Worm (Caenorhabditis elegans) whole organism, late embryonic: ENCODE results near the gene haf-2.

Source experiments
- F13H6.1 ChIP-seq: sonication (generic microtip); optimal IDR thresholded peaks from 2 replicates; lab custom pipeline; 2016; ENCODE audit warnings: missing genetic modification characterization, missing compliant biosample characterization
- K02D7.2 ChIP-seq: sonication (generic microtip); optimal IDR thresholded peaks from 2 replicates; lab custom pipeline; 2017; ENCODE audit warnings: mild to moderate bottlenecking, missing genetic modification characterization, missing compliant biosample characterization
- T23F11.4 ChIP-seq: fragments of 200-800 bp; sonication (Bioruptor generic); optimal IDR thresholded peaks from 2 replicates; lab custom pipeline; 2018; ENCODE audit warnings: mild to moderate bottlenecking, missing genetic modification characterization, missing compliant biosample characterization
- Y22D7AL.16 ChIP-seq: sonication (generic microtip); optimal IDR thresholded peaks from 2 replicates; lab custom pipeline; 2016; ENCODE audit warnings: missing genetic modification characterization, missing compliant biosample characterization
- ahr-1 ChIP-seq: sonication (generic microtip); optimal IDR thresholded peaks from 2 replicates; lab custom pipeline; 2016; ENCODE audit warnings: missing genetic modification characterization, missing compliant biosample characterization
- ama-1 ChIP-seq: fragments of 150-350 bp; optimal IDR thresholded peaks from 2 replicates; lab custom pipeline; 2014
- ceh-18 ChIP-seq: sonication (generic microtip); optimal IDR thresholded peaks from 2 replicates; lab custom pipeline; 2016; ENCODE audit warnings: missing genetic modification characterization, missing compliant biosample characterization
- ceh-19 ChIP-seq: fragments of 200-800 bp; sonication (Bioruptor generic); optimal IDR thresholded peaks from 2 replicates; lab custom pipeline; 2018; ENCODE audit warnings: mild to moderate bottlenecking, missing genetic modification characterization, missing compliant biosample characterization
- ceh-24 ChIP-seq: sonication (generic microtip); optimal IDR thresholded peaks from 2 replicates; lab custom pipeline; 2016; ENCODE audit warnings: mild to moderate bottlenecking, missing genetic modification characterization, missing compliant biosample characterization
- ceh-30 ChIP-seq: fragments of 150-350 bp; optimal IDR thresholded peaks from 2 replicates; lab custom pipeline; 2014; ENCODE audit warnings: missing biosample characterization, missing genetic modification characterization
- ceh-31 ChIP-seq: sonication (generic microtip); optimal IDR thresholded peaks from 2 replicates; lab custom pipeline; 2016; ENCODE audit warnings: missing genetic modification characterization, missing compliant biosample characterization
- ceh-34 ChIP-seq: sonication (generic microtip); optimal IDR thresholded peaks from 2 replicates; lab custom pipeline; 2016; ENCODE audit warnings: mild to moderate bottlenecking, missing genetic modification characterization, missing compliant biosample characterization
- ceh-48 ChIP-seq: sonication (generic microtip); optimal IDR thresholded peaks from 2 replicates; lab custom pipeline; 2016; ENCODE audit warnings: missing genetic modification characterization, inconsistent platforms, missing compliant biosample characterization
- ceh-9 ChIP-seq: sonication (generic microtip); optimal IDR thresholded peaks from 2 replicates; lab custom pipeline; 2016; ENCODE audit warnings: mild to moderate bottlenecking, missing genetic modification characterization, inconsistent platforms, missing compliant biosample characterization
- che-1 ChIP-seq: sonication (generic microtip); optimal IDR thresholded peaks from 2 replicates; lab custom pipeline; 2016; ENCODE audit warnings: mild to moderate bottlenecking, missing genetic modification characterization, missing compliant biosample characterization
- dmd-4 ChIP-seq: sonication (generic microtip); optimal IDR thresholded peaks from 2 replicates; lab custom pipeline; 2016; ENCODE audit warnings: borderline replicate concordance, missing genetic modification characterization, missing compliant biosample characterization
- dve-1 ChIP-seq: sonication (generic microtip); optimal IDR thresholded peaks from 2 replicates; lab custom pipeline; 2017; ENCODE audit warnings: antibody characterized with exemption, mild to moderate bottlenecking, missing genetic modification characterization, missing compliant biosample characterization
- elt-2 ChIP-seq: sonication (generic microtip); optimal IDR thresholded peaks from 2 replicates; lab custom pipeline; 2016; ENCODE audit warnings: missing genetic modification reagents, missing genetic modification characterization, missing compliant biosample characterization
- elt-4 ChIP-seq: sonication (generic microtip); optimal IDR thresholded peaks from 2 replicates; lab custom pipeline; 2016; ENCODE audit warnings: missing genetic modification characterization, missing compliant biosample characterization
- ets-4 ChIP-seq: sonication (generic microtip); optimal IDR thresholded peaks from 2 replicates; lab custom pipeline; 2016; ENCODE audit warnings: missing genetic modification characterization, missing compliant biosample characterization
- fax-1 ChIP-seq: sonication (generic microtip); optimal IDR thresholded peaks from 2 replicates; lab custom pipeline; 2016; ENCODE audit warnings: missing genotype, missing genetic modification characterization, missing compliant biosample characterization
- fkh-10 ChIP-seq: fragments of 150-350 bp; optimal IDR thresholded peaks from 2 replicates; lab custom pipeline; 2014; ENCODE audit warnings: missing biosample characterization, missing genetic modification reagents, missing genetic modification characterization
- fkh-6 ChIP-seq: sonication (generic microtip); optimal IDR thresholded peaks from 2 replicates; lab custom pipeline; 2016; ENCODE audit warnings: missing genetic modification characterization, missing compliant biosample characterization
- hlh-30 ChIP-seq: sonication (generic microtip); optimal IDR thresholded peaks from 2 replicates; lab custom pipeline; 2017; ENCODE audit warnings: antibody characterized with exemption, missing genetic modification characterization, missing compliant biosample characterization; ENCODE audit not compliant: insufficient read depth
- lim-6 ChIP-seq: sonication (generic microtip); optimal IDR thresholded peaks from 2 replicates; lab custom pipeline; 2016; ENCODE audit warnings: missing genetic modification characterization, missing compliant biosample characterization
- madf-2 ChIP-seq: sonication (generic microtip); optimal IDR thresholded peaks from 2 replicates; lab custom pipeline; 2017; ENCODE audit warnings: missing genetic modification characterization, missing compliant biosample characterization
- mec-3 ChIP-seq: sonication (generic microtip); optimal IDR thresholded peaks from 2 replicates; lab custom pipeline; 2016; ENCODE audit warnings: borderline replicate concordance, missing genetic modification characterization, missing compliant biosample characterization
- nfya-1 ChIP-seq: sonication (generic microtip); optimal IDR thresholded peaks from 2 replicates; lab custom pipeline; 2017; ENCODE audit warnings: missing genetic modification characterization, mild to moderate bottlenecking, missing compliant biosample characterization, antibody characterized with exemption, moderate library complexity
- npax-4 ChIP-seq: sonication (generic microtip); optimal IDR thresholded peaks from 2 replicates; lab custom pipeline; 2016; ENCODE audit warnings: missing genetic modification characterization, missing compliant biosample characterization
- odd-2 ChIP-seq: sonication (generic microtip); optimal IDR thresholded peaks from 2 replicates; lab custom pipeline; 2017; ENCODE audit warnings: antibody characterized with exemption, mild to moderate bottlenecking, missing genetic modification characterization, missing compliant biosample characterization
- pag-3 ChIP-seq: sonication (generic microtip); optimal IDR thresholded peaks from 2 replicates; lab custom pipeline; 2016; ENCODE audit warnings: missing compliant biosample characterization, missing genetic modification characterization, borderline replicate concordance
- pha-2 ChIP-seq: sonication (generic microtip); optimal IDR thresholded peaks from 2 replicates; lab custom pipeline; 2017; ENCODE audit warnings: mild to moderate bottlenecking, missing genetic modification characterization, missing compliant biosample characterization
- pqm-1 ChIP-seq: sonication (generic microtip); optimal IDR thresholded peaks from 2 replicates; lab custom pipeline; 2016; ENCODE audit warnings: missing genetic modification characterization, missing compliant biosample characterization
- pros-1 ChIP-seq: fragments of 150-350 bp; optimal IDR thresholded peaks from 2 replicates; lab custom pipeline; 2014; ENCODE audit warnings: missing biosample characterization, missing genetic modification reagents, missing genetic modification characterization
- syd-9 ChIP-seq: sonication (generic microtip); optimal IDR thresholded peaks from 2 replicates; lab custom pipeline; 2016; ENCODE audit warnings: mild to moderate bottlenecking, missing genetic modification characterization, moderate library complexity, missing compliant biosample characterization
- tbx-2 ChIP-seq: sonication (generic microtip); optimal IDR thresholded peaks from 2 replicates; lab custom pipeline; 2016; ENCODE audit warnings: missing genetic modification characterization, missing compliant biosample characterization
- tbx-7 ChIP-seq: sonication (generic microtip); optimal IDR thresholded peaks from 2 replicates; lab custom pipeline; 2016; ENCODE audit warnings: missing genotype, missing genetic modification characterization, missing compliant biosample characterization
- unc-42 ChIP-seq: sonication (generic microtip); optimal IDR thresholded peaks from 2 replicates; lab custom pipeline; 2016; ENCODE audit warnings: missing genotype, missing genetic modification characterization, missing compliant biosample characterization
- unc-55 ChIP-seq: sonication (generic microtip); optimal IDR thresholded peaks from 2 replicates; lab custom pipeline; 2017; ENCODE audit warnings: missing biosample characterization, missing genetic modification reagents, missing genetic modification characterization
- unc-86 ChIP-seq: sonication (generic microtip); optimal IDR thresholded peaks from 2 replicates; lab custom pipeline; 2016; ENCODE audit warnings: missing genetic modification characterization, missing compliant biosample characterization

Gene haf-2

DNA sequence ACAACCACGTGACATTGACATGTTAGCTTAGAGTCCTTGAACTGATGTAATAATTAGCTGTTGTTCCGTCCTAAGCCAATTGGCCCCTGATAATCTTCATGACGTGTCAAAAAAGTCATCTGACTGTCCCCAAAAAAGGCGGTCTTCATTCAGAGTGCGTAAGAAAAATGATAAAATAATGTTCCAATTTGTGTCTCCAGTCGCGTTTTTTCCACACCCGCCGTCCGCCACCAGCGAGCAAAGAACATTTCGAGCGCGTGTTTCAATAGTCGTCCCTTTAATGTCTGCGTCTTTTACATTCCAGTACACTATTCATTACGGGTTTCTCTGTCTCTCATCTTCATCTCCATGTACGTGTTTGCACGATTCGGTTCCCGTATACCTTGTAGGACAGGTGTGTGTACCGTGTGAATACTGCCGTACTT, 18.7 kb downstream of the haf-2 start:
- peak; percentile 15 for TF ChIP-seq ceh-18 (tag; lab: Kevin White, UChicago)
- TF ChIP-seq madf-2 (tag; lab: Kevin White, UChicago) = no peak
- TF ChIP-seq ceh-31 (tag; lab: Kevin White, UChicago) = peak; percentile 17
- TF ChIP-seq ceh-9 (tag; lab: Kevin White, UChicago) = no peak
- peak; percentile 7 for TF ChIP-seq dve-1
- peak; percentile 58 for TF ChIP-seq tbx-2 (tag; lab: Kevin White, UChicago)
- peak; percentile 63 for TF ChIP-seq hlh-30 (tag; lab: Kevin White, UChicago)
- TF ChIP-seq nfya-1 = peak; percentile 3
- peak; percentile 36 for TF ChIP-seq elt-2

DNA sequence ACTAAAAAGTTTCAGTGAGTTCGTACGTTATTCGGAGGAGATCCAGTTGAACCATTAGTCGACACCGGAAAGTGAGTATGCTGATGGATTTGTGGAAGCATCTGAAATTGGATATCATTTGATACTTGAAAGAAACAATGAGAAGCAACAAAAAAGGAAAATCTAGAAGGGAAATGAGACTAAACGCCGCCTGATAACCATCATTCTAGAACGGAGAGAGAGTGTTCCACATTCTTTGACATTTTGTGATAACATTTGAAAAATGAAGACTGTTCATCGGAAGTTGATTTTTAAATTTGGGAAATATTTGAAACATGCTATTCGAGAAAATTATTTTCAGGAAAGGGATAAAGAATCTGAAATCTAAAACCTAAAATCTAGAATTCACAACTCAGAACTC, 25.0 kb downstream of the haf-2 start, which contains the start of gene npax-1:
npax-1 (minus strand) TSS at position 101 of the 400 bp plus-strand sequence.
- TF ChIP-seq ahr-1 (tag; lab: Kevin White, UChicago) = no peak
- TF ChIP-seq odd-2 (tag; lab: Kevin White, UChicago) = no peak
- TF ChIP-seq dmd-4 = no peak
- no peak for TF ChIP-seq K02D7.2
- TF ChIP-seq fax-1 (tag; lab: Kevin White, UChicago) = no peak
- TF ChIP-seq elt-2 = no peak
- TF ChIP-seq fkh-6 (tag; lab: Kevin White, UChicago) = no peak
- no peak for TF ChIP-seq pqm-1 (tag; lab: Kevin White, UChicago)
- no peak for TF ChIP-seq ceh-30 (tag; lab: Kevin White, UChicago)
- no peak for TF ChIP-seq che-1 (tag; lab: Kevin White, UChicago)
- TF ChIP-seq F13H6.1 (tag; lab: Kevin White, UChicago) = no peak
- TF ChIP-seq ceh-34 (tag; lab: Kevin White, UChicago) = no peak
- no peak for TF ChIP-seq pros-1
- no peak for TF ChIP-seq lim-6 (tag; lab: Kevin White, UChicago)
- no peak for TF ChIP-seq ets-4 (tag; lab: Kevin White, UChicago)

DNA sequence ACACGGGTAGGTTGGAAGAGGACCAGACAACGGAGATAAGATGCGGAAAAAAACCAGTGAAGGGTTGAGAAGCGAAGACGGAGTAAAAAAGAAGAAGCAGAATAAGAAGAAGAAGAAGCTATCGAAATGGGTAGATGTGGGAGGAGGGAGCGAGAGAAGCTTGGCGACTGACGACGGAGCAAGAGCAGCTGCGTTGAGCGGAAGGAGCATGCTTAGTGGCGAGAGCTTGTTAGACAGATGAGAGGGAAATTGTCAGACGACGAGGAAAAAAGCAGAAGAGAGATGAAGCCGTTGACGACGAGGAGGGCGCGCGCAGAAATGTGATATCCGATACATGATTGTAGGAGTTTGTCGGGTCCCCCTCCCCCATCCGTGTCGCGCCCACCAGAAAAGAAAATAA, 29.2 kb downstream of the haf-2 start:
- TF ChIP-seq unc-42 (peak; percentile 68), ceh-31 (tag; lab: Kevin White, UChicago) (peak; percentile 63), ceh-19 (GFP tag; lab: Kevin White, UChicago) (peak; percentile 30), nfya-1 (peak; percentile 25), ceh-34 (tag; lab: Kevin White, UChicago) (peak; percentile 79), ama-1 (lab: Kevin White, UChicago) (no peak), Y22D7AL.16 (tag; lab: Kevin White, UChicago) (no peak), hlh-30 (tag; lab: Kevin White, UChicago) (no peak), tbx-2 (tag; lab: Kevin White, UChicago) (peak; percentile 11), ceh-18 (tag; lab: Kevin White, UChicago) (peak; percentile 81), fkh-10 (GFP tag; lab: Kevin White, UChicago) (peak; percentile 29), pha-2 (tag; lab: Kevin White, UChicago) (no peak), unc-55 (GFP tag; lab: Kevin White, UChicago) (peak; percentile 8)

DNA sequence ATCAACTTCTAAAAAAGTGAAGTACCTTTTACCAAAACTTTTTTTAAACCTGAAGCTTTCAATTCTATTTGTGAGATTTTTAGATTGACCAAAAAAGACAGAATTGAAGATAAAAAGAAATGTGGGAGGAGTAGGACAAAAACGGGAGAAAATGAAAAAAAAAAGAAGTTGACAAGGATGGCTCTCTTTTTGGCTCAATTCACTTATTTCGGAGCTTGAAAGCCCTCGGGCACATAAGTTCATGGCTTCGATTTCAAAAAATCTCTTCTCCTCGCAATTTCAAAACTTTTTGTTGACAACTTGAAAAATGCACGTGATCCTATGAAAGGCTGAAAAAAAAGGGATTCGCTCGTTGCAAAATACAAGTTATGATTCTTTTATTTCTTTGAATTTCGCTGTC, 30.0 kb downstream of the haf-2 start:
- TF ChIP-seq unc-42 (peak; percentile 25), ceh-48 (tag; lab: Kevin White, UChicago) (no peak)

DNA sequence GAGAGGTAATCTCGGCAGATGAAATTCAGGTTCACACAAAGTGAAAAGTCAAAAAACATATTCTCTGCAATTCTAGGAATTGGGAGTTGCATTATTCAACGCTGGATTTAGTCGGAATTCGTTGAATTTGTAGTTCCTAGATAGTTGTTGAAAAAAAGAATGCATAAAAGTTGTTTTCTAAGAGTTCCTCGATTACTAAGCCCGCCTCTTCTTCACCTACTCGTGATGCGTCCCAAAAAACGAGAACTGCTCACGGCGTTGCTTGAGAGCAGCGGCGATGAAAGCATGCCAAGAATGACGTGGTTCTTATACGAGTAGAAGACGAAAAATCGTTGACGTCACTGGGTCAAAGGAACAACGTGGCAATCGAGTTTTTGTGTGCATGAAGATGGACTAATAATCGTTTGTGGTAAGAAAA, 31.2 kb downstream of the haf-2 start:
- TF ChIP-seq ceh-31 (tag; lab: Kevin White, UChicago) (no peak), elt-4 (tag; lab: Kevin White, UChicago) (no peak), hlh-30 (tag; lab: Kevin White, UChicago) (no peak), pag-3 (no peak), odd-2 (tag; lab: Kevin White, UChicago) (no peak), unc-55 (GFP tag; lab: Kevin White, UChicago) (no peak), tbx-7 (no peak), fax-1 (tag; lab: Kevin White, UChicago) (no peak), npax-4 (no peak), mec-3 (no peak), ceh-24 (no peak), syd-9 (tag; lab: Kevin White, UChicago) (no peak), T23F11.4 (GFP tag; lab: Kevin White, UChicago) (no peak), unc-86 (tag; lab: Kevin White, UChicago) (no peak), pqm-1 (tag; lab: Kevin White, UChicago) (no peak)
